Fruit fly (Drosophila melanogaster) ovary, adult (tissue): ENCODE results near the gene Dcr-1.

Experiments used
- CG17801 ChIP-seq: fragments of 200-800 bp; optimal IDR thresholded peaks from 2 replicates; lab custom pipeline; 2019; ENCODE audit warnings: missing biosample characterization, mild to moderate bottlenecking, missing genetic modification characterization, moderate library complexity; ENCODE audit not compliant: partially characterized antibody

Dcr-1 gene

dm6 chr3R:22684948-22685253 is 56.0 kb downstream of the Dcr-1 start:
- no peak for TF ChIP-seq CG17801 (GFP tag; lab: Kevin White, UChicago)

DNA sequence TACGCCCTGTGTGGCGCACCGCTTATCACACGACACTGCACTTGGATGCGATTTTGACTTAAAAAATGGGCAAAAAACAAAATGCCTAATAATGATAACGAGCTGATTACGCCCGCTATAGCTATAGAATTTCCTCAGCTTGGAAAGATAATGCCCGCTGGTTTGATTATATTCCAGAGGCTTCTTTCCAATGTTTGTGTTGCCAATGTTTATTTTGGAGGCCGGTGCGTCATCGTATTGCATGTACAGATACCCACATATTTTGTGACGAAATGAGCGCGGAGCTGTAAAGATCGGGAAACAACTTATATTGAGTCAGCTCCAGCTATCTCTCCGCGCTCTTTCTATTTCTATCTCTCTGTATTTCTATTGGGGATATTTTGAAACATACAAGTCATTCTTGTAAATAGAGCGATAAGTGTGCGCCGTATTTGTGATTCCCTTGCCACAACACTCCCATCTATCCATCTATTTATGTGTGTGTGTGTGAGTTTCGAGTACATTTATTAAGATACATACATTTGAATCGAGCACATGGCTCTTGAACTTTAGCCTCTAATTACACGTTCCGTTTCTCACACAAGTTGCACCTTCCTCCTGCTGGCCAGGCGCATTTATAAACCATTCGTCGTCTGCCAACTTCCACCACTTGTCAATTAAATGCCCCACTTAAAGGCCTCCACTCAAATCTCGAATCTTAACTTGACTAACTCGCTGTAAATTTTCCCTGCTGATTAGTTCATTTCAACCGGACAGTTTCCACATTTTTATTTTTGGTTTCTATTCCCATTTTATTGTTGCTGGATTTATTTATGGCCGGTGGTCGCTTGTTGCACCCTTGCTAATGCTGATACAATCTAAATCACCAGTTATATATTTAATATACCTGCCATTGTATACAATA is 56.6 kb downstream of the Dcr-1 start:
- TF ChIP-seq CG17801 (GFP tag; lab: Kevin White, UChicago): no peak
